Worm (Caenorhabditis elegans) whole organism, mixed stage, embryonic: ENCODE results near the gene aars-1.

Experiments used
- M03D4.4 ChIP-seq: sonication (generic microtip); optimal IDR thresholded peaks from 2 replicates; lab custom pipeline; 2017; ENCODE audit warnings: mild to moderate bottlenecking, missing genetic modification characterization, missing compliant biosample characterization
- bed-3 ChIP-seq: fragments of 200-800 bp; sonication (Bioruptor generic); optimal IDR thresholded peaks from 3 replicates; lab custom pipeline; 2018; ENCODE audit warnings: mild to moderate bottlenecking, missing genetic modification characterization, moderate library complexity, missing compliant biosample characterization
- blmp-1 ChIP-seq: fragments of 150-350 bp; optimal IDR thresholded peaks from 2 replicates; lab custom pipeline; 2014; ENCODE audit warnings: missing biosample characterization, missing genetic modification characterization
- ceh-39 ChIP-seq: fragments of 150-350 bp; optimal IDR thresholded peaks from 2 replicates; lab custom pipeline; 2014; ENCODE audit warnings: missing biosample characterization, missing genetic modification characterization
- ceh-43 ChIP-seq: fragments of 200-800 bp; sonication (Bioruptor generic); optimal IDR thresholded peaks from 2 replicates; lab custom pipeline; 2018; ENCODE audit warnings: mild to moderate bottlenecking, missing genetic modification characterization, moderate library complexity, missing compliant biosample characterization
- ceh-83 ChIP-seq: fragments of 200-800 bp; sonication (Bioruptor generic); optimal IDR thresholded peaks from 2 replicates; lab custom pipeline; 2018; ENCODE audit warnings: mild to moderate bottlenecking, missing genetic modification characterization, missing compliant biosample characterization
- ces-1 ChIP-seq: fragments of 150-350 bp; optimal IDR thresholded peaks from 2 replicates; lab custom pipeline; 2014; ENCODE audit warnings: missing biosample characterization, missing genetic modification reagents, missing genetic modification characterization
- drap-1 ChIP-seq: fragments of 200-800 bp; sonication (Bioruptor generic); optimal IDR thresholded peaks from 3 replicates; lab custom pipeline; 2018; ENCODE audit warnings: mild to moderate bottlenecking, missing genetic modification characterization, missing compliant biosample characterization
- elt-1 ChIP-seq: sonication (generic microtip); optimal IDR thresholded peaks from 2 replicates; lab custom pipeline; 2017; ENCODE audit warnings: missing genetic modification characterization, mild to moderate bottlenecking, missing compliant biosample characterization, antibody characterized with exemption, moderate library complexity, borderline replicate concordance; ENCODE audit not compliant: insufficient read depth
- elt-3 ChIP-seq: fragments of 150-350 bp; optimal IDR thresholded peaks from 2 replicates; lab custom pipeline; 2014; ENCODE audit warnings: missing biosample characterization, missing genetic modification characterization
- ham-2 ChIP-seq: fragments of 200-800 bp; sonication (Bioruptor generic); optimal IDR thresholded peaks from 2 replicates; lab custom pipeline; 2018; ENCODE audit warnings: mild to moderate bottlenecking, missing genetic modification characterization, missing compliant biosample characterization
- hlh-1 ChIP-seq: fragments of 150-350 bp; optimal IDR thresholded peaks from 2 replicates; lab custom pipeline; 2014; ENCODE audit warnings: missing biosample characterization, missing genetic modification reagents, missing genetic modification characterization
- lin-32 ChIP-seq: fragments of 200-800 bp; sonication (Bioruptor generic); optimal IDR thresholded peaks from 2 replicates; lab custom pipeline; 2018; ENCODE audit warnings: mild to moderate bottlenecking, missing genetic modification characterization, missing compliant biosample characterization
- lsy-2 ChIP-seq: fragments of 150-350 bp; optimal IDR thresholded peaks from 2 replicates; lab custom pipeline; 2014; ENCODE audit warnings: missing biosample characterization, missing genetic modification characterization
- mep-1 ChIP-seq: fragments of 150-350 bp; optimal IDR thresholded peaks from 2 replicates; lab custom pipeline; 2017; ENCODE audit warnings: missing biosample characterization, missing genetic modification reagents, missing genetic modification characterization, inconsistent platforms
- mls-2 ChIP-seq: sonication (generic microtip); optimal IDR thresholded peaks from 2 replicates; lab custom pipeline; 2016; ENCODE audit warnings: mild to moderate bottlenecking, missing genetic modification characterization, moderate library complexity, missing compliant biosample characterization
- nhr-12 ChIP-seq: fragments of 150-350 bp; optimal IDR thresholded peaks from 2 replicates; lab custom pipeline; 2014; ENCODE audit warnings: missing biosample characterization, missing genetic modification characterization
- nhr-2 ChIP-seq: fragments of 150-350 bp; optimal IDR thresholded peaks from 2 replicates; lab custom pipeline; 2014; ENCODE audit warnings: missing biosample characterization, missing genetic modification characterization
- nhr-237 ChIP-seq: fragments of 150-350 bp; optimal IDR thresholded peaks from 2 replicates; lab custom pipeline; 2014; ENCODE audit warnings: missing biosample characterization, missing genetic modification characterization
- nhr-28 ChIP-seq: fragments of 150-350 bp; optimal IDR thresholded peaks from 2 replicates; lab custom pipeline; 2014; ENCODE audit warnings: missing biosample characterization, missing genetic modification characterization
- nhr-76 ChIP-seq: sonication (generic microtip); optimal IDR thresholded peaks from 2 replicates; lab custom pipeline; 2017; ENCODE audit warnings: missing biosample characterization, missing genetic modification characterization
- pha-4 ChIP-seq: fragments of 150-350 bp; optimal IDR thresholded peaks from 2 replicates; lab custom pipeline; 2018; ENCODE audit warnings: missing biosample characterization, missing genetic modification reagents, missing genetic modification characterization
- sem-2 ChIP-seq: fragments of 200-800 bp; sonication (Bioruptor generic); optimal IDR thresholded peaks from 2 replicates; lab custom pipeline; 2018; ENCODE audit warnings: mild to moderate bottlenecking, missing genetic modification characterization, missing compliant biosample characterization
- snpc-4 ChIP-seq: fragments of 150-350 bp; optimal IDR thresholded peaks from 2 replicates; lab custom pipeline; 2014; ENCODE audit warnings: missing biosample characterization, missing genetic modification characterization
- sptf-1 ChIP-seq: sonication (generic microtip); optimal IDR thresholded peaks from 2 replicates; lab custom pipeline; 2017; ENCODE audit warnings: mild to moderate bottlenecking, missing genetic modification characterization, moderate library complexity, missing compliant biosample characterization
- tbx-8 ChIP-seq: fragments of 200-800 bp; sonication (Bioruptor generic); optimal IDR thresholded peaks from 2 replicates; lab custom pipeline; 2018; ENCODE audit warnings: mild to moderate bottlenecking, missing genetic modification characterization, moderate library complexity, missing compliant biosample characterization
- unc-120 ChIP-seq: sonication (generic microtip); optimal IDR thresholded peaks from 2 replicates; lab custom pipeline; 2017; ENCODE audit warnings: missing genetic modification characterization, missing compliant biosample characterization; ENCODE audit not compliant: poor library complexity, severe bottlenecking
- unc-39 ChIP-seq: fragments of 150-350 bp; optimal IDR thresholded peaks from 2 replicates; lab custom pipeline; 2014; ENCODE audit warnings: missing biosample characterization, missing genetic modification characterization
- unc-62 ChIP-seq: fragments of 150-350 bp; optimal IDR thresholded peaks from 2 replicates; lab custom pipeline; 2014; ENCODE audit warnings: missing biosample characterization, missing genetic modification reagents, missing genetic modification characterization
- ztf-11 ChIP-seq: fragments of 150-350 bp; optimal IDR thresholded peaks from 2 replicates; lab custom pipeline; 2014; ENCODE audit warnings: missing biosample characterization, missing genetic modification characterization

Gene aars-1

ce11 chrII:11464427-11464944 is at the start of gene aars-1, which contains the start of gene rga-1:
TSS of gene aars-1 (minus strand) at chrII:11464497.
TSS of gene rga-1 (plus strand) at chrII:11464894.
- TF ChIP-seq ces-1 (GFP tag; lab: Kevin White, UChicago) (peak; percentile 11), bed-3 (no peak), sptf-1 (no peak), ceh-39 (tag; lab: Kevin White, UChicago) (no peak), lsy-2 (tag; lab: Kevin White, UChicago) (peak; percentile 52), elt-3 (tag; lab: Kevin White, UChicago) (no peak), unc-39 (tag; lab: Kevin White, UChicago) (no peak), nhr-28 (tag; lab: Kevin White, UChicago) (no peak), ceh-43 (GFP tag; lab: Kevin White, UChicago) (no peak), tbx-8 (GFP tag; lab: Kevin White, UChicago) (no peak), nhr-237 (tag; lab: Kevin White, UChicago) (no peak), drap-1 (GFP tag; lab: Kevin White, UChicago) (no peak), nhr-2 (tag; lab: Kevin White, UChicago) (no peak), snpc-4 (no peak), M03D4.4 (tag; lab: Kevin White, UChicago) (no peak), blmp-1 (peak; percentile 43), unc-120 (no peak), pha-4 (tag; lab: Kevin White, UChicago) (peak; percentile 38), ztf-11 (tag; lab: Kevin White, UChicago) (no peak), nhr-76 (tag; lab: Kevin White, UChicago) (no peak), ham-2 (GFP tag; lab: Kevin White, UChicago) (peak; percentile 41), unc-62 (GFP tag; lab: Kevin White, UChicago) (peak; percentile 20), nhr-12 (tag; lab: Kevin White, UChicago) (no peak)

ce11 chrII:11512921-11513320 is 48.6 kb upstream of the aars-1 start:
- no peak for TF ChIP-seq M03D4.4 (tag; lab: Kevin White, UChicago)

- TF ChIP-seq ceh-83 (GFP tag; lab: Kevin White, UChicago), result no peak
- TF ChIP-seq lsy-2 (tag; lab: Kevin White, UChicago), result no peak
- TF ChIP-seq elt-3 (tag; lab: Kevin White, UChicago), result no peak
- no peak for TF ChIP-seq ztf-11 (tag; lab: Kevin White, UChicago)
- no peak for TF ChIP-seq sem-2 (GFP tag; lab: Kevin White, UChicago)
- TF ChIP-seq blmp-1, result no peak
- no peak for TF ChIP-seq unc-120
- TF ChIP-seq bed-3, result no peak
- no peak for TF ChIP-seq tbx-8 (GFP tag; lab: Kevin White, UChicago)
- no peak for TF ChIP-seq nhr-237 (tag; lab: Kevin White, UChicago)
- TF ChIP-seq snpc-4, result no peak
- no peak for TF ChIP-seq mep-1
- TF ChIP-seq elt-1 (tag; lab: Kevin White, UChicago), result no peak
Observed at ce11 chrII:11510373-11510772, 46.1 kb upstream of the aars-1 start, which contains the start of gene npr-41. TSS of gene npr-41 (plus strand) at chrII:11510673.

ce11 chrII:11503761-11504160 is 39.5 kb upstream of the aars-1 start:
- TF ChIP-seq sptf-1 (peak; percentile 23), unc-39 (tag; lab: Kevin White, UChicago) (no peak), blmp-1 (no peak), lin-32 (GFP tag; lab: Kevin White, UChicago) (no peak), ham-2 (GFP tag; lab: Kevin White, UChicago) (peak; percentile 23)

- TF ChIP-seq elt-1 (tag; lab: Kevin White, UChicago) (peak; percentile 35), ham-2 (GFP tag; lab: Kevin White, UChicago) (peak; percentile 59), elt-3 (tag; lab: Kevin White, UChicago) (peak; percentile 93), blmp-1 (peak; percentile 91), nhr-28 (tag; lab: Kevin White, UChicago) (no peak)
- TF ChIP-seq, all 35 proteins: peak for 4
Observed at ce11 chrII:11501956-11502355, 37.7 kb upstream of the aars-1 start.

DNA sequence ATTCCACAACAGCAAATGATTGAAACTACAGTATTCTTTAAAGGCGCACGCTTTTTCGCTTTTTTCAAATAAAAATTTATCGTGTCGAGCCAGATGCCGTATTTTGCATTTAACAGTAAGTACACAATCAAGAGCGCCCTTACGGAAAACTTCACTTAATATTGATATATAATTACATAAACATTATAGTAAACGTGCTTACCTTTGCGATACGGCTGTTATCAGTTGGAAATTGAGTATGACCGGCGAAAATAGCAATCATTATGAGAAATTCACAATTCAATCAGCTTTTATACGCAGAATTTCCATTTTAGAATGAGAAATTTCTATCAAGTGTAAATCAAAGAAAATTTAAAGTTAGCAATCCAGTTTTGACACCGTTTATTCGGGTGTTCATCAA is 35.9 kb upstream of the aars-1 start, which contains the start of gene B0334.20:
Gene B0334.20, minus strand, starts transcription at position 262 of the 400 bp plus-strand sequence.
- TF ChIP-seq drap-1 (GFP tag; lab: Kevin White, UChicago), result no peak
- no peak for TF ChIP-seq nhr-2 (tag; lab: Kevin White, UChicago)
- TF ChIP-seq hlh-1 (tag; lab: Kevin White, UChicago), result no peak
- no peak for TF ChIP-seq lsy-2 (tag; lab: Kevin White, UChicago)
- TF ChIP-seq mls-2 (tag; lab: Kevin White, UChicago), result no peak
- no peak for TF ChIP-seq snpc-4
- no peak for TF ChIP-seq mep-1
- no peak for TF ChIP-seq ceh-83 (GFP tag; lab: Kevin White, UChicago)
- TF ChIP-seq elt-1 (tag; lab: Kevin White, UChicago), result no peak
- TF ChIP-seq sem-2 (GFP tag; lab: Kevin White, UChicago), result no peak
